Fruit fly (Drosophila melanogaster): ENCODE data around the gene CG5866.

The CG5866 gene

dm6 chr3R:17417167-17417566, 1.6 kb downstream of the CG5866 start, which contains the start of gene CG33333:
Gene CG33333, plus strand, starts transcription at chr3R:17417467.
- no peak for TF ChIP-seq so (GFP tag; IDR thresholded peaks at IDR 0.05)
- TF ChIP-seq CG8359 (GFP tag; optimal IDR thresholded peaks at IDR 0.05; ENCODE audit: borderline replicate concordance): no peak
- no peak for TF ChIP-seq wor (GFP tag; IDR thresholded peaks at IDR 0.05)
- no peak for TF ChIP-seq CG1603 (tag; optimal IDR thresholded peaks at IDR 0.05)
- no peak for TF ChIP-seq grau (tag; optimal IDR thresholded peaks at IDR 0.05)

- no peak for TF ChIP-seq ap (GFP tag; IDR thresholded peaks at IDR 0.05)
- TF ChIP-seq CG8924 (tag; optimal IDR thresholded peaks at IDR 0.05): no peak
- TF ChIP-seq CG11398 (GFP tag; optimal IDR thresholded peaks at IDR 0.05): no peak
- TF ChIP-seq Dfd (GFP tag; optimal IDR thresholded peaks at IDR 0.05): no peak
- TF ChIP-seq Sry-δ (GFP tag; optimal IDR thresholded peaks at IDR 0.05): no peak
- no peak for TF ChIP-seq CG8388 (GFP tag; optimal IDR thresholded peaks at IDR 0.05)
- no peak for TF ChIP-seq CG14667 (GFP tag; IDR thresholded peaks at IDR 0.05)
- TF ChIP-seq HmgZ (tag; optimal IDR thresholded peaks at IDR 0.05): no peak
- no peak for TF ChIP-seq gcm2 (GFP tag; optimal IDR thresholded peaks at IDR 0.05)
- no peak for TF ChIP-seq az2 (GFP tag; optimal IDR thresholded peaks at IDR 0.05)
Measured at dm6 chr3R:17418459-17418858, 2.9 kb downstream of the CG5866 start, which contains the start of gene CG42834. Gene CG42834, plus strand, starts transcription at chr3R:17418759.

- TF ChIP-seq gsb-n (tag; optimal IDR thresholded peaks at IDR 0.05): no peak
- no peak for TF ChIP-seq HLHmδ (GFP tag; optimal IDR thresholded peaks at IDR 0.05)
- no peak for TF ChIP-seq CG17186 (GFP tag; optimal IDR thresholded peaks at IDR 0.05)
- no peak for TF ChIP-seq bcd (GFP tag; optimal IDR thresholded peaks at IDR 0.05)
- no peak for TF ChIP-seq Fer3 (tag; optimal IDR thresholded peaks at IDR 0.05)
- no peak for TF ChIP-seq klu (GFP tag; IDR thresholded peaks at IDR 0.05)
- TF ChIP-seq lola (GFP tag; optimal IDR thresholded peaks at IDR 0.05): no peak
- no peak for TF ChIP-seq usp (GFP tag; optimal IDR thresholded peaks at IDR 0.05)
- TF ChIP-seq ftz-f1 (GFP tag; optimal IDR thresholded peaks at IDR 0.05): no peak
- no peak for TF ChIP-seq wor (GFP tag; IDR thresholded peaks at IDR 0.05)
- no peak for TF ChIP-seq chm (GFP tag; IDR thresholded peaks at IDR 0.05)
- no peak for TF ChIP-seq dmrt11E (tag; optimal IDR thresholded peaks at IDR 0.05)
- no peak for TF ChIP-seq CG2875 (GFP tag; optimal IDR thresholded peaks at IDR 0.05)
- no peak for TF ChIP-seq CG6654 (GFP tag; optimal IDR thresholded peaks at IDR 0.05)
- no peak for TF ChIP-seq CG15601 (tag; optimal IDR thresholded peaks at IDR 0.05)
- TF ChIP-seq pum (GFP tag; optimal IDR thresholded peaks at IDR 0.05): no peak
- no peak for TF ChIP-seq al (GFP tag; IDR thresholded peaks at IDR 0.05)
- TF ChIP-seq CG3726 (GFP tag; IDR thresholded peaks at IDR 0.05): no peak
- TF ChIP-seq CG16863 (GFP tag; optimal IDR thresholded peaks at IDR 0.05): no peak
Measured at dm6 chr3R:17420338-17420737, 4.8 kb downstream of the CG5866 start, which contains the start of gene CG42835. Gene CG42835, plus strand, starts transcription at chr3R:17420638.

- TF ChIP-seq Hmx (GFP tag; optimal IDR thresholded peaks at IDR 0.05) (no peak), Side (GFP tag; optimal IDR thresholded peaks at IDR 0.05) (no peak), CG4328 (GFP tag; optimal IDR thresholded peaks at IDR 0.05) (no peak), sens-2 (GFP tag; IDR thresholded peaks at IDR 0.05) (no peak), gfzf (GFP tag; optimal IDR thresholded peaks at IDR 0.05) (no peak), D19B (GFP tag; optimal IDR thresholded peaks at IDR 0.05) (no peak), Dad (GFP tag; optimal IDR thresholded peaks at IDR 0.05) (no peak), da (GFP tag; optimal IDR thresholded peaks at IDR 0.05) (no peak), CG10366 (GFP tag; IDR thresholded peaks at IDR 0.05) (no peak), ro (GFP tag; IDR thresholded peaks at IDR 0.05) (no peak), Aef1 (GFP tag; IDR thresholded peaks at IDR 0.05) (no peak), dmrt11E (tag; optimal IDR thresholded peaks at IDR 0.05) (no peak), CG3163 (GFP tag; optimal IDR thresholded peaks at IDR 0.05) (no peak)
Measured at dm6 chr3R:17422102-17422501, 6.6 kb downstream of the CG5866 start, which contains the start of gene CG14332. Gene CG14332, minus strand, starts transcription at chr3R:17422202.
